Worm (Caenorhabditis elegans): Measurements from ENCODE around the gene ceh-83.

- TF ChIP-seq nfya-1 (tag; optimal IDR thresholded peaks at IDR 0.05; ENCODE audit: insufficient read depth) = no peak
- no peak for TF ChIP-seq nhr-67 (tag; optimal IDR thresholded peaks at IDR 0.05)
Measured at ce11 chrII:1724314-1724713, 12.0 kb downstream of the ceh-83 start, which contains the start of gene fbxb-11.
